Fruit fly (Drosophila melanogaster) whole organism, wandering third instar larva: ENCODE results near the gene CG14294.

Source experiments
- CrebA ChIP-seq: fragments of 200-800 bp; sonication (Bioruptor generic); optimal IDR thresholded peaks from 2 replicates; lab custom pipeline; 2016; ENCODE audit warnings: missing biosample characterization, mild to moderate bottlenecking, missing genetic modification characterization, borderline replicate concordance
- Dfd ChIP-seq: fragments of >200 bp; optimal IDR thresholded peaks from 2 replicates; lab custom pipeline; 2017; ENCODE audit warnings: missing biosample characterization, missing genetic modification characterization
- GATAd ChIP-seq: sonication (Bioruptor generic); optimal IDR thresholded peaks from 2 replicates; lab custom pipeline; 2016; ENCODE audit warnings: missing biosample characterization, missing genetic modification characterization
- Jra ChIP-seq: sonication (Bioruptor generic); optimal IDR thresholded peaks from 2 replicates; lab custom pipeline; 2016; ENCODE audit warnings: missing biosample characterization, missing genetic modification characterization
- Mio ChIP-seq: sonication (Bioruptor generic); optimal IDR thresholded peaks from 2 replicates; lab custom pipeline; 2016; ENCODE audit warnings: missing biosample characterization, missing genetic modification characterization
- Rel ChIP-seq, 2 experiments: fragments of 200-800 bp; sonication (Bioruptor generic) in 1 of 2; optimal IDR thresholded peaks; 2 replicates in 1 of 2; 3 replicates in 1 of 2; lab custom pipeline; 2016 to 2019; ENCODE audit warnings: mild to moderate bottlenecking in 2 of 2, missing biosample characterization in 2 of 2, missing genetic modification characterization in 2 of 2, moderate library complexity in 1 of 2
- brk ChIP-seq: fragments of 200-800 bp; sonication (Bioruptor generic); optimal IDR thresholded peaks from 2 replicates; lab custom pipeline; 2016; ENCODE audit warnings: missing biosample characterization, mild to moderate bottlenecking, missing genetic modification characterization
- ey ChIP-seq: fragments of 200-800 bp; sonication (Bioruptor generic); optimal IDR thresholded peaks from 2 replicates; lab custom pipeline; 2016; ENCODE audit warnings: missing biosample characterization, missing genetic modification characterization
- h ChIP-seq: fragments of 200-800 bp; sonication (Bioruptor generic); optimal IDR thresholded peaks from 3 replicates; lab custom pipeline; 2016; ENCODE audit warnings: missing biosample characterization, mild to moderate bottlenecking, missing genetic modification characterization
- lola ChIP-seq: fragments of >200 bp; optimal IDR thresholded peaks from 2 replicates; lab custom pipeline; 2017; ENCODE audit warnings: missing biosample characterization, missing genetic modification characterization
- pan ChIP-seq: fragments of >200 bp; optimal IDR thresholded peaks from 2 replicates; lab custom pipeline; 2017
- psq ChIP-seq: fragments of 200-800 bp; sonication (Bioruptor generic); optimal IDR thresholded peaks from 3 replicates; lab custom pipeline; 2017; ENCODE audit warnings: missing biosample characterization, mild to moderate bottlenecking, missing genetic modification characterization, moderate library complexity
- rgr ChIP-seq: fragments of 200-800 bp; sonication (Bioruptor generic); optimal IDR thresholded peaks from 3 replicates; lab custom pipeline; 2016; ENCODE audit warnings: missing biosample characterization, mild to moderate bottlenecking, missing genetic modification characterization

- TF ChIP-seq h (GFP tag; lab: Kevin White, UChicago), result no peak
- no peak for TF ChIP-seq psq (GFP tag; lab: Kevin White, UChicago)
- no peak for TF ChIP-seq Jra
- no peak for TF ChIP-seq brk
- TF ChIP-seq Dfd, result no peak
- TF ChIP-seq pan (lab: Kevin White, UChicago), result no peak
- no peak for TF ChIP-seq lola (GFP tag; lab: Kevin White, UChicago)
- no peak for TF ChIP-seq ey (GFP tag; lab: Kevin White, UChicago)
- TF ChIP-seq Mio (GFP tag; lab: Kevin White, UChicago), result no peak
- TF ChIP-seq rgr (GFP tag; lab: Kevin White, UChicago), result no peak
- TF ChIP-seq GATAd (GFP tag; lab: Kevin White, UChicago), result no peak
- no peak for TF ChIP-seq Rel (GFP tag; optimal IDR thresholded peaks at IDR 0.05; lab: Kevin White, UChicago)
- no peak for TF ChIP-seq Rel (tag; optimal IDR thresholded peaks at IDR 0.05; lab: Kevin White, UChicago)
- TF ChIP-seq CrebA, result no peak
Measured at dm6 chr3R:18899123-18899522, 2.9 kb downstream of the CG14294 start, which contains the start of gene Rh2.
